Fruit fly (Drosophila melanogaster) whole organism, pupa: ENCODE data around the gene CG9592.

ENCODE experiments used
- CG10348 ChIP-seq: fragments of 200-800 bp; sonication (Bioruptor generic); IDR thresholded peaks from 2 replicates; pipeline ENCODE4 v1.3.6; 2022; ENCODE audit warnings: missing biosample characterization, missing genetic modification characterization
- CG12605 ChIP-seq: fragments of 200-800 bp; sonication (Bioruptor generic); IDR thresholded peaks from 2 replicates; pipeline ENCODE4 v1.3.6; 2022; ENCODE audit warnings: missing biosample characterization, missing genetic modification characterization
- CG13204 ChIP-seq: fragments of 200-800 bp; sonication (Bioruptor generic); optimal IDR thresholded peaks from 2 replicates; lab custom pipeline; 2018; ENCODE audit warnings: missing biosample characterization, mild to moderate bottlenecking, missing genetic modification characterization, moderate library complexity
- CG14655 ChIP-seq: fragments of 200-800 bp; sonication (Bioruptor generic); optimal IDR thresholded peaks from 3 replicates; lab custom pipeline; 2017; ENCODE audit warnings: mild to moderate bottlenecking, missing biosample characterization, missing genetic modification reagents, missing genetic modification characterization
- CG15710 ChIP-seq: fragments of 200-800 bp; sonication (Bioruptor generic); optimal IDR thresholded peaks from 2 replicates; lab custom pipeline; 2018; ENCODE audit warnings: missing biosample characterization, mild to moderate bottlenecking, missing genetic modification characterization, moderate library complexity
- CG17806 ChIP-seq: fragments of 200-800 bp; sonication (Bioruptor generic); optimal IDR thresholded peaks from 2 replicates; lab custom pipeline; 2018; ENCODE audit warnings: missing biosample characterization, mild to moderate bottlenecking, missing genetic modification characterization, moderate library complexity
- CG32121 ChIP-seq: fragments of 200-800 bp; sonication (Bioruptor generic); IDR thresholded peaks from 2 replicates; pipeline ENCODE4 v1.3.6; 2022; ENCODE audit warnings: missing biosample characterization, missing genetic modification characterization
- CG34367 ChIP-seq: fragments of 200-800 bp; sonication (Bioruptor generic); optimal IDR thresholded peaks from 2 replicates; lab custom pipeline; 2018; ENCODE audit warnings: missing biosample characterization, mild to moderate bottlenecking, missing genetic modification characterization
- CG4496 ChIP-seq: fragments of 200-800 bp; sonication (Bioruptor generic); IDR thresholded peaks from 3 replicates; pipeline ENCODE4 v1.3.6; 2022; ENCODE audit warnings: missing biosample characterization, missing genetic modification characterization
- CG8159 ChIP-seq: fragments of 200-800 bp; sonication (Bioruptor generic); optimal IDR thresholded peaks from 3 replicates; lab custom pipeline; 2018; ENCODE audit warnings: missing biosample characterization, mild to moderate bottlenecking, missing genetic modification characterization, moderate library complexity
- CG8301 ChIP-seq: fragments of 200-800 bp; sonication (Bioruptor generic); optimal IDR thresholded peaks from 2 replicates; lab custom pipeline; 2018; ENCODE audit warnings: missing biosample characterization, mild to moderate bottlenecking, missing genetic modification characterization
- CG9948 ChIP-seq: fragments of 200-800 bp; sonication (Bioruptor generic); optimal IDR thresholded peaks from 2 replicates; lab custom pipeline; 2018; ENCODE audit warnings: missing biosample characterization, mild to moderate bottlenecking, missing genetic modification characterization, moderate library complexity
- D1 ChIP-seq: fragments of 200-800 bp; sonication (Bioruptor generic); optimal IDR thresholded peaks from 2 replicates; lab custom pipeline; 2018; ENCODE audit warnings: missing biosample characterization, mild to moderate bottlenecking, missing genetic modification characterization, moderate library complexity
- EcR ChIP-seq: fragments of 200-800 bp; sonication (Bioruptor generic); optimal IDR thresholded peaks from 3 replicates; lab custom pipeline; 2019; ENCODE audit warnings: missing biosample characterization, missing genetic modification characterization, mild to moderate bottlenecking, moderate library complexity, missing genetic modification reagents
- Ets98B ChIP-seq: fragments of 200-800 bp; sonication (Bioruptor generic); IDR thresholded peaks from 2 replicates; pipeline ENCODE4 v1.3.6; 2022; ENCODE audit warnings: missing biosample characterization, missing genetic modification characterization
- Pif1A ChIP-seq: fragments of 200-800 bp; sonication (Bioruptor generic); optimal IDR thresholded peaks from 3 replicates; lab custom pipeline; 2016; ENCODE audit warnings: missing biosample characterization, missing genetic modification characterization
- Pif1B ChIP-seq: fragments of 200-800 bp; sonication (Bioruptor generic); optimal IDR thresholded peaks from 3 replicates; lab custom pipeline; 2016; ENCODE audit warnings: missing biosample characterization, missing genetic modification characterization
- Snoo ChIP-seq: fragments of 200-800 bp; sonication (Bioruptor generic); optimal IDR thresholded peaks from 3 replicates; lab custom pipeline; 2017; ENCODE audit warnings: missing biosample characterization, mild to moderate bottlenecking, missing genetic modification characterization, inconsistent platforms
- fd96Ca ChIP-seq: fragments of 200-800 bp; sonication (Bioruptor generic); IDR thresholded peaks from 3 replicates; pipeline ENCODE4 v1.3.6; 2022; ENCODE audit warnings: missing biosample characterization, missing genetic modification characterization
- gl ChIP-seq: fragments of 200-800 bp; sonication (Bioruptor generic); optimal IDR thresholded peaks from 2 replicates; lab custom pipeline; 2018; ENCODE audit warnings: missing biosample characterization, mild to moderate bottlenecking, missing genetic modification characterization
- rn ChIP-seq: fragments of 200-800 bp; sonication (Bioruptor generic); IDR thresholded peaks from 2 replicates; pipeline ENCODE4 v1.3.6; 2022; ENCODE audit warnings: missing biosample characterization, missing genetic modification characterization

The CG9592 gene

DNA sequence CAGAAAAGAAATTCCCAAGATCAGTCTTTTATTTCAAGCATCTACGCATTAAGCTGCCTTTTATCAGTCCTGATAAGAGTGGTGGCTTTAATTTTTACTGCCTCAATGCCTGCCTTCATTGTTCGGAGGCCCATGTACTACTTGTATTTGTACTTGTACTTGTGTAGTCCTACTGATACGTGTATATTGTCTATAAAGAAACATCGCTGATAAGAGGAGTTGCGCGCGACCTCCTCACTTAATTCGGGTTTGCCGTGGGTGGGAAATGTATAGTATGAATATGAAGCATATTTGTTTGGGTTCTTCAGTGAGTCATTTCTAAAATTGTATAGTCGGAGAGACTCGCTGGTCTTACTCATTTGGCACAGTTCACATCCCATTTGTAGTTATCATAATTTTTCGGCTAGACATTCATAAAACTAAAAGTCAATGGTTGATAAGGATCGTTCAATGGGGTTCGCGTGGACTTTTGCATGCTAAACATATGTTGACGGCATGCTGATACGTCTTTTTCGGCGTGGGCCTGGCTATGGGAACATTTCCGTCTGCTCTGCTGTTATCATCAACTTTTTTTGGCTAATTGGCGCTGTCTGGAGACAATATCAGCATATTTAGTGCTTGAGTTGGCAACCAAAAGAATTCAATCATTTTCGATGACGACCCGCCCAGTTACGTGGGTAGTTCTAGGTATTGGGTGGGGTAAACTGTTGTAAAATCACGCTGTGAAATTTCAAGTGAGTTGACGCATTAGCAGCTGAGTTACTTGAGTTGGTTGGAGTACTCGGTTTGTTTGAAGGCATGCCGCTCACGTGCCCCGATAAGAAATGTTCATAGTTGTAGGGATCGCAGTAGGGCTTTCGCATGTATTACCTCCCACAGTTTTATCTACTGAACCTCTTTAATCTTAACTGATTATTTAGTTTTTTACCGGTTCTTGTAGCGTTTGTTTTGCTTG, 30.5 kb downstream of the CG9592 start:
- TF ChIP-seq CG34367 (tag; lab: Kevin White, UChicago) (no peak), fd96Ca (no peak), CG13204 (GFP tag; lab: Kevin White, UChicago) (no peak), Ets98B (GFP tag; lab: Robert Waterston, UW) (no peak), Pif1A (GFP tag; lab: Kevin White, UChicago) (no peak), CG12605 (GFP tag; lab: Robert Waterston, UW) (no peak), CG8159 (tag; lab: Kevin White, UChicago) (no peak), CG17806 (no peak), EcR (GFP tag; lab: Kevin White, UChicago) (no peak), CG15710 (no peak), CG32121 (GFP tag; lab: Robert Waterston, UW) (no peak), CG4496 (GFP tag; lab: Robert Waterston, UW) (no peak), Pif1B (GFP tag; lab: Kevin White, UChicago) (no peak)

DNA sequence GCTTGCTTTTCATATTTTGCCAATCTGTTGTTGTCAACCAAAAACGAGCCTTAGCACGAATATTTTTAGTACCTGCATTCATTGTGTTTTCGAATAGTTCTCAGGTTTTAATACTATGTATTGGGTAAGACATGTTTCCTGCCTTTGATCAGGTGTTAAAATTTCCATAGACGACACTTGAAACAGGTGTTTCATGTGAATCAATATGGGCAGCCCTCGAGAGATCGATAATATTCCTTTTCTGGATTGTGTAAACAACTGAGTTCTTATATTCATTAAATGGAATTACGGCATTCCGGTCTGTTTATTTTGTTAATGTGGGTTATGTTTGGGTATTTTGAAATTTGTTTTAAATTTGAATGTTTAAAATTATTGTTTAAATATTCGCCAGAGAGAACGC, 31.6 kb downstream of the CG9592 start:
- no peak for TF ChIP-seq Pif1B (GFP tag; lab: Kevin White, UChicago)
- TF ChIP-seq CG8301, result no peak
- no peak for TF ChIP-seq CG34367 (tag; lab: Kevin White, UChicago)
- TF ChIP-seq gl (tag; lab: Kevin White, UChicago), result no peak
- no peak for TF ChIP-seq CG8159 (tag; lab: Kevin White, UChicago)
- no peak for TF ChIP-seq CG12605 (GFP tag; lab: Robert Waterston, UW)
- TF ChIP-seq CG14655 (GFP tag; lab: Kevin White, UChicago), result no peak
- no peak for TF ChIP-seq rn
- TF ChIP-seq CG10348 (GFP tag; lab: Robert Waterston, UW), result no peak
- TF ChIP-seq fd96Ca, result no peak
- TF ChIP-seq CG32121 (GFP tag; lab: Robert Waterston, UW), result no peak
- no peak for TF ChIP-seq Pif1A (GFP tag; lab: Kevin White, UChicago)
- no peak for TF ChIP-seq CG9948
- no peak for TF ChIP-seq CG15710
- no peak for TF ChIP-seq D1 (tag; lab: Kevin White, UChicago)
- no peak for TF ChIP-seq CG4496 (GFP tag; lab: Robert Waterston, UW)
- TF ChIP-seq EcR (GFP tag; lab: Kevin White, UChicago), result no peak
- TF ChIP-seq Snoo (tag; lab: Kevin White, UChicago), result no peak
- no peak for TF ChIP-seq Ets98B (GFP tag; lab: Robert Waterston, UW)

DNA sequence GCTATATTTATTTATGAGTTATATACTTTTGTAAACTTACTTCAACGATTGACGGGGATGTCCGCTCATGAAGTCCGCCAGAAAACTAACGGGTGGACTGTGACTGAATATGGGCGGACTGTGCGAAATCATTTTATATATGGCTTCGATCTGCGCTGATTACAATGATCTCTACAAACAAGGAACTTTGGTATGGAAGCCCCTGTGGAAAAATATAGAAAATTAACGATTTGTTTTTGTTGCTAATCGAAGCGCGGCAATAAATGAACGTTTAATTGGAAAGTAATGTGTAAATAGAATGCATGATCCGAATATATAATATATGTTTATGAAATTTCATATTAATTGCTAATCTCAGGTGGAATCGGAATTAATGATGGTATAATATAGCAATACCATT, 32.3 kb downstream of the CG9592 start:
- no peak for TF ChIP-seq Snoo (tag; lab: Kevin White, UChicago)
- TF ChIP-seq EcR (GFP tag; lab: Kevin White, UChicago), result no peak
- TF ChIP-seq CG10348 (GFP tag; lab: Robert Waterston, UW), result no peak
- no peak for TF ChIP-seq CG14655 (GFP tag; lab: Kevin White, UChicago)
- no peak for TF ChIP-seq CG4496 (GFP tag; lab: Robert Waterston, UW)
- no peak for TF ChIP-seq rn
- no peak for TF ChIP-seq CG13204 (GFP tag; lab: Kevin White, UChicago)
- TF ChIP-seq D1 (tag; lab: Kevin White, UChicago), result no peak
- TF ChIP-seq CG9948, result no peak
- no peak for TF ChIP-seq CG32121 (GFP tag; lab: Robert Waterston, UW)
- TF ChIP-seq CG34367 (tag; lab: Kevin White, UChicago), result no peak
- no peak for TF ChIP-seq fd96Ca
- no peak for TF ChIP-seq gl (tag; lab: Kevin White, UChicago)
- no peak for TF ChIP-seq Pif1A (GFP tag; lab: Kevin White, UChicago)
- TF ChIP-seq CG15710, result no peak
- no peak for TF ChIP-seq Pif1B (GFP tag; lab: Kevin White, UChicago)

DNA sequence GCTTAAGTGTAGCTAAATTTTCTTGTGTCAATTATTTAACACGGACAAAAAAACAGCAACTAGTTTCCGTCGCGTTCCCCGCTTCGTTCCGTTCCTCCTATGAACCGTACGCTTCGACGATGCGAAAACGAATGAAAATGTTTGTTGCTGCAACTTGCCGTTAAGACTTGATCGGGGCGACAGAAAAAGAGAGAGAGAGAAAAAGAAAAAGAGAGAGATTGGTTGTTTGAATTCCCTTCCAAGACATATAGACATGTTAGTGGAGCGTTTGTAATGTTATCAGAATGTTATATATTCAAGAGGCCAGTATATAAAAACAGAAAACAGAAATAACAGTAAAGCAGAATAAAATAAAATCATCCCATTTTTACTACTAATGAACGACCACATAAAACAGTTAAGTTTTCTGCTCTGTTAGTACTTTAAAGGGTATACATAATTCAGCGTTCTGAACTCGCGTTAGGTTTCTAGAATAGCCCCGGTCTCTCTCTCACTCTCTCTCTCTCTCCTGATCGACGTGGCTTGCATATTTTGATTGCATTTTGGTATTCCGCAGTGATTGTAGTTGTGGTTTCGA, 33.3 kb downstream of the CG9592 start, which contains the start of gene Gbs-70E:
Gbs-70E (minus strand) TSS at position 137 of the 577 bp plus-strand sequence.
- peak; percentile 85 for TF ChIP-seq CG12605 (GFP tag; lab: Robert Waterston, UW)
- TF ChIP-seq Ets98B (GFP tag; lab: Robert Waterston, UW), result peak; percentile 89
- TF ChIP-seq CG14655 (GFP tag; lab: Kevin White, UChicago), result peak; percentile 88
- peak; percentile 90 for TF ChIP-seq CG8159 (tag; lab: Kevin White, UChicago)
- TF ChIP-seq CG32121 (GFP tag; lab: Robert Waterston, UW), result peak; percentile 94
- TF ChIP-seq rn, result peak; percentile 66; the same call in 1 of the 2 replicates
- peak; percentile 57 for TF ChIP-seq D1 (tag; lab: Kevin White, UChicago)
- TF ChIP-seq Pif1A (GFP tag; lab: Kevin White, UChicago), result peak; percentile 94
- TF ChIP-seq CG8301, result peak; percentile 90
- peak; percentile 87 for TF ChIP-seq CG4496 (GFP tag; lab: Robert Waterston, UW)
- no peak; the same call in 1 of the 3 replicates for TF ChIP-seq fd96Ca
- TF ChIP-seq CG13204 (GFP tag; lab: Kevin White, UChicago), result peak; percentile 82
- peak; percentile 85 for TF ChIP-seq gl (tag; lab: Kevin White, UChicago)
- TF ChIP-seq Pif1B (GFP tag; lab: Kevin White, UChicago), result peak; percentile 90
- TF ChIP-seq CG17806, result peak; percentile 89
- TF ChIP-seq CG15710, result peak; percentile 91
- peak; percentile 94 for TF ChIP-seq Snoo (tag; lab: Kevin White, UChicago)
- peak; percentile 89 for TF ChIP-seq CG34367 (tag; lab: Kevin White, UChicago)
- TF ChIP-seq CG10348 (GFP tag; lab: Robert Waterston, UW), result 0 out of 2 replicates have a peak, but pooled peaks have one; percentile 37
- TF ChIP-seq CG9948, result peak; percentile 87
- TF ChIP-seq EcR (GFP tag; lab: Kevin White, UChicago), result peak; percentile 81
